Worm (Caenorhabditis elegans): Measurements from ENCODE around the gene unc-86.

DNA sequence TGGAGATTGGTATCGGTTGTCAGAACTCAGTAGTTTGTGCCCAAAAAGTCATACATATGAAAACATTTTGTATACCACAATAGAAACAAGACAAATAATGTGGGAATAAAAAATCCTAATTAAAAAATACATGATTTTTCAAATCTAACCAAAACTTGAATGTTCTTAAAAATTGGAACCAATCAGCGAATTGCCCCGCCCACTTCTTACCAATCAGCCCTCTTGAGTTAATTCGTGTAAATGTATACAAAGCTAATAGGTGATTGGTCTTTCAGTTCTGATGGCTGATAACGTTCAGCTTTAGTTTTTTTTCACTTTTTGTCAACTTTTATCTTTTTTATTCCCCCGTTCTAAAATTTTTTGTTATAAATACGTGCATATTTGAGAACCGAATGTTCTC is 40.9 kb downstream of the unc-86 start:
- TF ChIP-seq snpc-3.4 (tag; optimal IDR thresholded peaks at IDR 0.05) (no peak), mxl-1 (tag; optimal IDR thresholded peaks at IDR 0.05) (no peak), snpc-4 (GFP tag; optimal IDR thresholded peaks at IDR 0.05) (no peak), snpc-4 (tag; optimal IDR thresholded peaks at IDR 0.05) (no peak), ets-4 (GFP tag; optimal IDR thresholded peaks at IDR 0.05) (no peak), B0261.1 (tag; optimal IDR thresholded peaks at IDR 0.05) (no peak), gei-17 (GFP tag; optimal IDR thresholded peaks at IDR 0.05) (no peak), fkh-3 (tag; optimal IDR thresholded peaks at IDR 0.05) (no peak), chd-7 (tag; optimal IDR thresholded peaks at IDR 0.05) (no peak), xnd-1 (tag; optimal IDR thresholded peaks at IDR 0.05) (no peak), F10E7.11 (tag; optimal IDR thresholded peaks at IDR 0.05) (no peak), ceh-40 (GFP tag; IDR thresholded peaks at IDR 0.05) (no peak), Y56A3A.18 (GFP tag; IDR thresholded peaks at IDR 0.05) (no peak), B0336.3 (GFP tag; IDR thresholded peaks at IDR 0.05) (no peak)

All from whole organism, young adult.